Worm (Caenorhabditis elegans): ENCODE measurements around the gene utp-20.

ce11 chrII:6489711-6490184, 46.4 kb upstream of the utp-20 start, which contains the start of the genes snr-3 and rsp-5:
- no peak for TF ChIP-seq ceh-48 (tag; optimal IDR thresholded peaks at IDR 0.05)
- no peak for TF ChIP-seq pqm-1 (tag; optimal IDR thresholded peaks at IDR 0.05)
- TF ChIP-seq hlh-13 (GFP tag; optimal IDR thresholded peaks at IDR 0.05), result no peak
- TF ChIP-seq hlh-30 (tag; optimal IDR thresholded peaks at IDR 0.05; ENCODE audit: insufficient read depth), result no peak
- no peak for TF ChIP-seq odd-2 (tag; optimal IDR thresholded peaks at IDR 0.05)
- peak; percentile 8 for TF ChIP-seq tbx-2 (tag; optimal IDR thresholded peaks at IDR 0.05)
- TF ChIP-seq nfya-1 (tag; optimal IDR thresholded peaks at IDR 0.05), result peak; percentile 79
- no peak for TF ChIP-seq ceh-31 (tag; optimal IDR thresholded peaks at IDR 0.05)
- no peak for TF ChIP-seq ama-1 (optimal IDR thresholded peaks at IDR 0.05)
- TF ChIP-seq tbx-7 (tag; optimal IDR thresholded peaks at IDR 0.05), result no peak
- TF ChIP-seq nhr-11 (tag; optimal IDR thresholded peaks at IDR 0.05), result no peak
- no peak for TF ChIP-seq rnt-1 (tag; optimal IDR thresholded peaks at IDR 0.05)
- no peak for TF ChIP-seq lim-6 (tag; optimal IDR thresholded peaks at IDR 0.05)
